Worm (Caenorhabditis elegans) whole organism, young adult: Measurements from ENCODE around the gene F11A5.18.

Source experiments
- akir-1 ChIP-seq: fragments of 200-800 bp; sonication (Bioruptor generic); optimal IDR thresholded peaks from 2 replicates; lab custom pipeline; 2018; ENCODE audit warnings: mild to moderate bottlenecking, missing genetic modification characterization, moderate library complexity, missing compliant biosample characterization
- cebp-2 ChIP-seq: fragments of 200-800 bp; sonication (Bioruptor generic); IDR thresholded peaks from 2 replicates; pipeline ENCODE4 v1.3.6; 2022; ENCODE audit warnings: missing genetic modification characterization, missing compliant biosample characterization
- die-1 ChIP-seq: sonication (generic microtip); optimal IDR thresholded peaks from 2 replicates; lab custom pipeline; 2016; ENCODE audit warnings: missing genotype, mild to moderate bottlenecking, missing genetic modification characterization, missing compliant biosample characterization
- gei-17 ChIP-seq: fragments of 200-800 bp; sonication (Bioruptor generic); optimal IDR thresholded peaks from 2 replicates; lab custom pipeline; 2018; ENCODE audit warnings: mild to moderate bottlenecking, missing genetic modification characterization, missing compliant biosample characterization
- madf-8 ChIP-seq: fragments of 200-800 bp; sonication (Bioruptor generic); conservative IDR thresholded peaks from 2 replicates; pipeline ENCODE4 v1.3.6; 2022; ENCODE audit warnings: missing genetic modification reagents, missing genetic modification characterization, missing compliant biosample characterization
- unc-62 ChIP-seq: fragments of 150-350 bp; optimal IDR thresholded peaks from 2 replicates; lab custom pipeline; 2014; ENCODE audit warnings: missing biosample characterization, missing genetic modification reagents, missing genetic modification characterization

DNA sequence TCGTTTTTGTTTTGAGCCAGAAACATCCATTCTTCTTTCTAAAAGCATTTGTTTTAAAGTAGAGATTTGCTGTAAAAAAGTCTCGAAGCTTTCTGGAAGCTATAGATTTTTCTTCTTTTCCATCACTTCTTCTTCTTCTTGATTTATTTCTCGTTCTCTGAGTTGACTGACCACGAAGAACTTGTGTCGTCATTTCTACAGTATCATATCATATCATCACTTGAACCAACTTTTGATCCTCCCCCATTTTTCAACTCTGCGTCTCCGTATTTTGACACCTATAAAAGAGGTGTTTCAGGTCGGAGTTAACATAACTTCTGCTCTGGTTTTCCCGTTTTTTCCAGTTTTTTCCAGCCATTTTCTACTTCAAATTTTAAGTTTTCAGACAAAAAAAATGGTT lies 11.8 kb downstream of the F11A5.18 start, which contains the start of gene F11A5.9:
- TF ChIP-seq madf-8, result no peak
- no peak for TF ChIP-seq unc-62 (GFP tag; lab: Kevin White, UChicago)
- TF ChIP-seq gei-17, result no peak
- TF ChIP-seq akir-1 (GFP tag; lab: Kevin White, UChicago), result no peak
- no peak for TF ChIP-seq cebp-2 (GFP tag; lab: Robert Waterston, UW)
- TF ChIP-seq die-1 (tag; lab: Kevin White, UChicago), result no peak
